Worm (Caenorhabditis elegans): ENCODE data around the gene Y81B9A.3.

Y81B9A.3 gene

ce11 chrX:9230322-9230721, 48.1 kb downstream of the Y81B9A.3 start:
- TF ChIP-seq mdl-1 (tag; optimal IDR thresholded peaks at IDR 0.05): no peak
- TF ChIP-seq jun-1 (tag; optimal IDR thresholded peaks at IDR 0.05): no peak
- TF ChIP-seq aly-2 (tag; optimal IDR thresholded peaks at IDR 0.05): no peak
- TF ChIP-seq nhr-28 (tag; optimal IDR thresholded peaks at IDR 0.05): no peak
- no peak for TF ChIP-seq ztf-4 (tag; optimal IDR thresholded peaks at IDR 0.05)
- TF ChIP-seq mml-1 (tag; optimal IDR thresholded peaks at IDR 0.05): no peak
- no peak for TF ChIP-seq nhr-12 (tag; optimal IDR thresholded peaks at IDR 0.05)
- no peak for TF ChIP-seq lin-15B (tag; optimal IDR thresholded peaks at IDR 0.05)
- TF ChIP-seq nhr-11 (tag; optimal IDR thresholded peaks at IDR 0.05): no peak
- TF ChIP-seq unc-62 (GFP tag; optimal IDR thresholded peaks at IDR 0.05): no peak
- no peak for TF ChIP-seq nhr-76 (tag; optimal IDR thresholded peaks at IDR 0.05)

ce11 chrX:9231556-9231955, 49.3 kb downstream of the Y81B9A.3 start:
- TF ChIP-seq elt-2 (tag; optimal IDR thresholded peaks at IDR 0.05) (peak; percentile 23), daf-12 (tag; optimal IDR thresholded peaks at IDR 0.05) (no peak)

ce11 chrX:9232037-9232436, 49.8 kb downstream of the Y81B9A.3 start, which contains the start of gene vav-1:
vav-1 (minus strand) TSS chrX:9232137.
- TF ChIP-seq daf-12 (tag; optimal IDR thresholded peaks at IDR 0.05): no peak
- no peak for TF ChIP-seq nhr-11 (tag; optimal IDR thresholded peaks at IDR 0.05)
- TF ChIP-seq snpc-4 (tag; optimal IDR thresholded peaks at IDR 0.05): no peak
- no peak for TF ChIP-seq nhr-43 (tag; optimal IDR thresholded peaks at IDR 0.05; ENCODE audit: poor library complexity, severe bottlenecking)
- TF ChIP-seq jun-1 (tag; optimal IDR thresholded peaks at IDR 0.05): no peak
- no peak for TF ChIP-seq ama-1 (optimal IDR thresholded peaks at IDR 0.05)
- TF ChIP-seq nhr-237 (tag; optimal IDR thresholded peaks at IDR 0.05): no peak
- no peak for TF ChIP-seq fos-1 (tag; optimal IDR thresholded peaks at IDR 0.05)
- no peak for TF ChIP-seq unc-39 (tag; optimal IDR thresholded peaks at IDR 0.05)
- no peak for TF ChIP-seq fkh-10 (GFP tag; optimal IDR thresholded peaks at IDR 0.05)
- no peak for TF ChIP-seq egl-5 (tag; optimal IDR thresholded peaks at IDR 0.05)
- no peak for TF ChIP-seq eor-1 (tag; optimal IDR thresholded peaks at IDR 0.05)
- no peak for TF ChIP-seq nhr-23 (tag; optimal IDR thresholded peaks at IDR 0.05)
- TF ChIP-seq pqm-1 (tag; optimal IDR thresholded peaks at IDR 0.05): no peak
- TF ChIP-seq nhr-76 (tag; optimal IDR thresholded peaks at IDR 0.05): no peak
- no peak for TF ChIP-seq tbx-2 (tag; optimal IDR thresholded peaks at IDR 0.05)
- TF ChIP-seq sea-2 (GFP tag; optimal IDR thresholded peaks at IDR 0.05): no peak

Measured in whole organism, L3 larva.